Fruit fly (Drosophila melanogaster): ENCODE measurements around the gene LKRSDH.

The LKRSDH gene

dm6 chr2L:7809699-7810088 lies 13.9 kb upstream of the LKRSDH start (continued):
- TF ChIP-seq Gug (GFP tag; IDR thresholded peaks at IDR 0.05) = peak; percentile 20; the same call in 1 of the 2 replicates

DNA sequence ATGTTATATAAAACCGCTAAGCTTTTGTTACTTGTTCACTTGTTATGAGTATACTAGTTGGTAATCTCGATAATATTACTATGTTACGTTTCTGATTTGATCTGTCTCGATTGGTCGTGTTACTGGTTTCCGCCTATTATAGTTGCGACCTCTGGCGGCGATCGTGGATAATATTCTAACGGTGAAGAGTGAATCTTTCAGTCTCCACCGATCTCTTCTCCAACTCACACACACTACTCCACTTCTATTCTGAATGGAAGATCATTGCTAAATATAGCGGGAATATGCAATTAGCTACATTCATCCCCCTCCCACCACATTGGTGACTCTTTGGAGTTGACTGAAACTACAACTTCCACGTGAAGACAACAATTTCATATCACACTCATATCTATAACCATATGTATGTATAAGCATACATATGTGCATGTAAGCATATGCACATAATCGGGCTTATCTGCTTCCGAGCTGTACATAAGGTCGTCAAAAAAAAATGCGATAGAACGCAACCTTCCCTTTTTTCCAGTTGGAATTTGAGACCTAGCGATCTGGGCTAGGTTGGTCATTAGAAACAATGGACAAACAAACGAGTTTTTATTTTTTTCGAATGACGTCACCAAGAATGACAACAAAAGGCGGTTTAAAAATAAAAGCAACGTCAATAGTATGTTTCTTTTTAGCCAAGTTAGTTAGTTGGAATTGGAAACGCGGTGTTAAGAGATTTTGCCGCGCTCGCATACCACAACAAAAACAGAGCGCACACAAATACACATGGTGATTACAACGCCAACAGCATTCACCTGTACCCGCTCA lies 13.3 kb upstream of the LKRSDH start:
- TF ChIP-seq Sox15 (GFP tag; optimal IDR thresholded peaks at IDR 0.05) (no peak), dsx (GFP tag; optimal IDR thresholded peaks at IDR 0.05; ENCODE audit: poor library complexity, severe bottlenecking) (peak; percentile 45), CG16779 (tag; optimal IDR thresholded peaks at IDR 0.05) (peak; percentile 12), OdsH (GFP tag; optimal IDR thresholded peaks at IDR 0.05) (no peak), CG11294 (GFP tag; IDR thresholded peaks at IDR 0.05) (peak; percentile 12; the same call in 1 of the 2 replicates), ss (GFP tag; optimal IDR thresholded peaks at IDR 0.05) (peak in 1 of 2 experiments; percentile 47)

DNA sequence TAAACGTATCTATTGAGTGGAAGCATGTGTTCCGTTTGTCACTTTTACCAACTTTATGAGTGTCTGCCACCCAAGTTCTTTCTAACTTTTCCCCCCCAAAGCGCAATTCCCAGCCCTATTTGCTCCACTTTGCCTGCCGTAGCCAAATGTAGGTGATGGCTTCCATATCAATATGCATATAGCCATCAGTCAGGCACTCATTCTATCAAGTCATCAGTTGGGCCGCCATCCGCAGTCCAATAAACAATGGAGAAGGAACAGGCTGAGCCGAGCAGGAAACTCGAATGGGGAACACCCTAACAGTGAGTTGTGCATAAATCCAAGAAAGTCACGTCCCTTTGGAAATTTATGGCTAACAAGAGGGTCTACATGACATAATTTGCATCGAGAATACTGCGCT lies 11.8 kb upstream of the LKRSDH start:
- TF ChIP-seq ss (GFP tag; optimal IDR thresholded peaks at IDR 0.05) = no peak
- no peak for TF ChIP-seq CG9139 (GFP tag; optimal IDR thresholded peaks at IDR 0.05)
- no peak for TF ChIP-seq Sox15 (GFP tag; optimal IDR thresholded peaks at IDR 0.05)
- no peak for TF ChIP-seq Ets21C (GFP tag; optimal IDR thresholded peaks at IDR 0.05)
- TF ChIP-seq CG6808 (GFP tag; optimal IDR thresholded peaks at IDR 0.05) = no peak
- no peak for TF ChIP-seq CG8119 (GFP tag; IDR thresholded peaks at IDR 0.05)
- no peak for TF ChIP-seq spab (GFP tag; optimal IDR thresholded peaks at IDR 0.05)
- TF ChIP-seq Eip75B (GFP tag; optimal IDR thresholded peaks at IDR 0.05) = no peak

DNA sequence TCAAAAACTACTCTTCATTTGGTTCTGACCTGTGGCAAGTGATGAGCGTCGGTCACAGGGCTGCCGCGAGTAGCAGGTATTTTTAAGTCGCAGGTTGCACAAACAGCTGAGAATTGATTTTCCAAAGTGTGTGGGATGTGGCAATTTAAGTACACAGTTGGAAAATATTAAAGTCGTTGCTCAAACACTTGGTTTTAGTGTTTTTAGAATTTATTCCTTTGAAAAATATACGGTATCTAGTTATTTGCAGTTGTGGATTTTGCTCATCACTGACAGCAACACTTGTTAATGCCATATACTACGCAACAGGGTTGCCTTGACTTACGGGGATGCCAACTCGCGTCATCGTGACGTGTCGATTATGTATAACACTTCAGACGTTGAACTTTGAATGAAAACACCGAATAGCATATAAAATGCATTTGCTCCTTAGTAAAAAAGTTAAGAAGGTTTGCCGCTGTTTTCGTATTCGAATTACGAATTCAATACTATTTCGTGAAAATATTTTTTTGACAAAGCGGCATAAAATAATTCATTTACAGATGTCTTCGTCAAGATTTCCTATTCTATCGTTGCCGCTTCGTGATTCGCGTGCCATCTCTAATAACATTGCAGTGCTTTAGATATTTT lies 4.2 kb upstream of the LKRSDH start, which contains the start of the genes Herp and r2d2:
Gene Herp, minus strand, starts transcription at position 255 of the 630 bp plus-strand sequence.
Gene r2d2, plus strand, starts transcription at position 344 of the 630 bp plus-strand sequence.
- peak; percentile 92 for TF ChIP-seq lz (GFP tag; optimal IDR thresholded peaks at IDR 0.05)
- TF ChIP-seq Met (GFP tag; optimal IDR thresholded peaks at IDR 0.05) = peak; percentile 90
- peak; percentile 81 for TF ChIP-seq Sox102F (GFP tag; optimal IDR thresholded peaks at IDR 0.05)
- peak; percentile 86 for TF ChIP-seq pdm3 (GFP tag; optimal IDR thresholded peaks at IDR 0.05)
- TF ChIP-seq salr (GFP tag; optimal IDR thresholded peaks at IDR 0.05) = peak; percentile 69 to 83
- TF ChIP-seq Ets21C (GFP tag; optimal IDR thresholded peaks at IDR 0.05) = peak; percentile 86
- peak; percentile 92 for TF ChIP-seq CG31627 (GFP tag; optimal IDR thresholded peaks at IDR 0.05)
- TF ChIP-seq Hr39 (GFP tag; optimal IDR thresholded peaks at IDR 0.05) = peak; percentile 90
- TF ChIP-seq ss (GFP tag; optimal IDR thresholded peaks at IDR 0.05) = peak; percentile 80 to 88
- no peak for TF ChIP-seq CG6276 (GFP tag; optimal IDR thresholded peaks at IDR 0.05)
- TF ChIP-seq acj6 (GFP tag; optimal IDR thresholded peaks at IDR 0.05) = peak; percentile 90
- TF ChIP-seq Smox (GFP tag; optimal IDR thresholded peaks at IDR 0.05) = no peak
- peak; percentile 84 for TF ChIP-seq CG6792 (GFP tag; optimal IDR thresholded peaks at IDR 0.05)
- peak; percentile 83 for TF ChIP-seq CG6808 (GFP tag; optimal IDR thresholded peaks at IDR 0.05)
- peak; percentile 70 for TF ChIP-seq CG8119 (GFP tag; IDR thresholded peaks at IDR 0.05)
- TF ChIP-seq Sox14 (GFP tag; optimal IDR thresholded peaks at IDR 0.05) = peak; percentile 89
- peak; percentile 86 for TF ChIP-seq Ets96B (tag; optimal IDR thresholded peaks at IDR 0.05)
- peak; percentile 70 for TF ChIP-seq vri (GFP tag; optimal IDR thresholded peaks at IDR 0.05)
- peak; percentile 77 for TF ChIP-seq Lpt (GFP tag; optimal IDR thresholded peaks at IDR 0.05)
- TF ChIP-seq CG7368 (GFP tag; optimal IDR thresholded peaks at IDR 0.05) = peak; percentile 84
- peak; percentile 49 for TF ChIP-seq CG8319 (GFP tag; optimal IDR thresholded peaks at IDR 0.05)
- peak; percentile 87 for TF ChIP-seq CG3919 (GFP tag; optimal IDR thresholded peaks at IDR 0.05)
- peak; percentile 92 for TF ChIP-seq Eip78C (GFP tag)
- peak; percentile 65 for TF ChIP-seq spab (GFP tag; optimal IDR thresholded peaks at IDR 0.05)
- TF ChIP-seq CG10669 (GFP tag; optimal IDR thresholded peaks at IDR 0.05) = peak; percentile 86
- TF ChIP-seq CG16779 (tag; optimal IDR thresholded peaks at IDR 0.05) = peak; percentile 81
- TF ChIP-seq Sox15 (GFP tag; optimal IDR thresholded peaks at IDR 0.05) = peak; percentile 86
- peak; percentile 77 for TF ChIP-seq dsx (GFP tag; optimal IDR thresholded peaks at IDR 0.05; ENCODE audit: poor library complexity, severe bottlenecking)
- peak; percentile 86 for TF ChIP-seq cyc (GFP tag; optimal IDR thresholded peaks at IDR 0.05)
- TF ChIP-seq Blimp-1 (GFP tag; optimal IDR thresholded peaks at IDR 0.05) = peak; percentile 73
- TF ChIP-seq CG3032 (tag; optimal IDR thresholded peaks at IDR 0.05) = peak; percentile 87
- TF ChIP-seq CG34406 (GFP tag; optimal IDR thresholded peaks at IDR 0.05) = peak; percentile 71
- TF ChIP-seq CG15336 (GFP tag; IDR thresholded peaks at IDR 0.05) = peak; percentile 76; the same call in 1 of the 2 replicates
- peak; percentile 90 for TF ChIP-seq Hr4 (GFP tag; optimal IDR thresholded peaks at IDR 0.05)
- TF ChIP-seq CG11902 (GFP tag; optimal IDR thresholded peaks at IDR 0.05) = peak; percentile 85
- peak; percentile 77 for TF ChIP-seq net (GFP tag; optimal IDR thresholded peaks at IDR 0.05)

Measured in whole organism, prepupa.